Worm (Caenorhabditis elegans): ENCODE results near the gene trpp-9.

Gene trpp-9

ce11 chrX:11608110-11608759 is 44.5 kb downstream of the trpp-9 start:
- TF ChIP-seq unc-42 (tag; optimal IDR thresholded peaks at IDR 0.05) = peak; percentile 83
- no peak for TF ChIP-seq K02D7.2 (tag; optimal IDR thresholded peaks at IDR 0.05)
- peak; percentile 31 for TF ChIP-seq tbx-2 (tag; optimal IDR thresholded peaks at IDR 0.05)
- no peak for TF ChIP-seq ztf-16 (tag; optimal IDR thresholded peaks at IDR 0.05)
- TF ChIP-seq mec-3 (tag; optimal IDR thresholded peaks at IDR 0.05; ENCODE audit: borderline replicate concordance) = no peak
- no peak for TF ChIP-seq ceh-2 (tag; optimal IDR thresholded peaks at IDR 0.05)
- no peak for TF ChIP-seq ama-1 (optimal IDR thresholded peaks at IDR 0.05)
- TF ChIP-seq sox-2 (GFP tag; IDR thresholded peaks at IDR 0.05) = no peak
- TF ChIP-seq ceh-45 (GFP tag; IDR thresholded peaks at IDR 0.05) = no peak
- TF ChIP-seq ceh-9 (tag; optimal IDR thresholded peaks at IDR 0.05) = no peak
- peak; percentile 40 for TF ChIP-seq nfya-1 (tag; optimal IDR thresholded peaks at IDR 0.05)
- no peak for TF ChIP-seq fax-1 (tag; optimal IDR thresholded peaks at IDR 0.05)
- TF ChIP-seq pros-1 (tag; optimal IDR thresholded peaks at IDR 0.05) = peak; percentile 39
- TF ChIP-seq tbx-7 (tag; optimal IDR thresholded peaks at IDR 0.05) = no peak
- TF ChIP-seq ceh-14 (tag; optimal IDR thresholded peaks at IDR 0.05) = no peak
- no peak for TF ChIP-seq unc-55 (GFP tag; optimal IDR thresholded peaks at IDR 0.05)

DNA sequence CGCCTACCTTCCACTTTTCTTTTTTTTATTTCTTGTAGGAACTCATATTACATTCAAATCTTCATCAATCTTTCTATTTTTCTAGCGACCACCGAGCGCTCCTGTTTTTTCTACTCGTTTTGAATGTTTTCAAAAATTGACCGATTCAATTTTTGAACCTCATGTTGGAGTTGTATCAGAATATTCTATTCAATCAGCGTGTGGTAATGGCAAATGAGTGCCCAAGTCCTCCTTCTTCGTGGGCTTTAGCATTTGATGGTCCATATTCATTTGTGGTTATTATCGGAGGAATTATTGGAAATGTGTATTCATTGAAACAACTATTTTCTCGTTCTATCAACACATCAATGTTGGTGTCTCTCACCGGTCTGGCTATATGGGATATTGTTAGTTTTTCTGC is 53.7 kb downstream of the trpp-9 start, which contains the start of gene F52D10.4:
Gene F52D10.4, plus strand, starts transcription at position 84 of the 400 bp plus-strand sequence.
- TF ChIP-seq ceh-48 (tag; optimal IDR thresholded peaks at IDR 0.05) = no peak
- TF ChIP-seq unc-3 (GFP tag; conservative IDR thresholded peaks at IDR 0.05) = no peak
- TF ChIP-seq unc-3 (tag; optimal IDR thresholded peaks at IDR 0.05) = no peak
- TF ChIP-seq ceh-14 (tag; optimal IDR thresholded peaks at IDR 0.05) = no peak
